Worm (Caenorhabditis elegans): ENCODE results near the gene cyp-29A2.

The cyp-29A2 gene

DNA sequence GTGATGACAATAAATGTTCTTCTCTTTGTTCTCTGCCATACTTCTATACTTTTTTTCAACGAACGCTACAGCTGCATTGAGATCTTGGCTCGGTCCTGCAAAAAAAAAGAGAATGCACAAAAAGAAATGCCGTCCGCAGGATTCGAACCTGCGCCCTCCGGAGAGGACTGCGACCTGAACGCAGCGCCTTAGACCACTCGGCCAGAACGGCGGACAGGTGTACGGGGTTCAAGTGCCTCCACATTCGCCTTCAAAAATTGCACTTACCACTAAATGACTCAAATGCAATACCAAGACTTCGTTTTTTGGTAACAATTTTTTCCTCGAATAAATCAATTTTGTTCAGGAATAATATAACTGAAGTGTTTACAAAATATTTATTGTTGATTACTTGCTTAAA is 42.7 kb upstream of the cyp-29A2 start (continued):
- TF ChIP-seq egl-13 (tag; optimal IDR thresholded peaks at IDR 0.05) = no peak
- TF ChIP-seq nhr-90 (tag; optimal IDR thresholded peaks at IDR 0.05; ENCODE audit: poor library complexity) = peak; percentile 23
- TF ChIP-seq swsn-7 (tag; optimal IDR thresholded peaks at IDR 0.05) = peak; percentile 5
- TF ChIP-seq vab-15 (tag; optimal IDR thresholded peaks at IDR 0.05) = no peak
- peak; percentile 34 for TF ChIP-seq lin-14 (GFP tag; optimal IDR thresholded peaks at IDR 0.05)
- no peak for TF ChIP-seq nhr-77 (tag; optimal IDR thresholded peaks at IDR 0.05)
- TF ChIP-seq hpl-2 (GFP tag; optimal IDR thresholded peaks at IDR 0.05) = no peak
- no peak for TF ChIP-seq ceh-8 (GFP tag; optimal IDR thresholded peaks at IDR 0.05)
- TF ChIP-seq unc-86 (tag; optimal IDR thresholded peaks at IDR 0.05) = no peak
- TF ChIP-seq tbx-2 (tag; optimal IDR thresholded peaks at IDR 0.05) = no peak
- TF ChIP-seq hlh-4 (tag; optimal IDR thresholded peaks at IDR 0.05) = no peak

DNA sequence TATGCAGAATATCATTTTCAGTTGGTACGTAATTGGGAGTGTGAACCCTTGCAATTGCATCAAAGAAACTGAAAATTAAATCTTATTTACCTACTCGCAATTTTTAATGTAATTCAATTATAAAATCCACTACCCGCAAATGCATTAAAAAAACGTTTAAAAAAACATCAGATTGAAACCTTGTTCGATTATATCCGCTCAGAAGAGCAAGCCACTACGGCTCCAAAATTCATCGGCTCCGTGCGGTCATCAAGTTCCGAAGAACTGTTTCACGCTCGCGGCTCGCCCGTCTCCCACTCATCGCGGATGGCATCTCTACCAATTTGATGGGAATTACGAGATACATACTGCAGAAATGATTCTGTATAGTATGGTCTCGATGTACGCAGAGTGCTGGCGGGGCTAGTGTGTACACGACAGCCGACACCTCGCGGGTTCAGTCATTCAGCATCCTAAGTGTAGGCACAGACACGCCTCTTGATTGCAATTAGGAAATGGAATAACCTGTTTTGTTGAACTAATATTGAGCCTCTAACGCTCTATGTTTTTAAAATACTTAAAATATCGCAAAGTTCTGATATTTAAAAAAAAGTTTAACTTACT is 41.9 kb upstream of the cyp-29A2 start:
- peak; percentile 32 for TF ChIP-seq snu-23 (GFP tag; optimal IDR thresholded peaks at IDR 0.05)
- TF ChIP-seq nhr-47 (tag; optimal IDR thresholded peaks at IDR 0.05) = peak; percentile 39
- TF ChIP-seq nhr-77 (tag; optimal IDR thresholded peaks at IDR 0.05) = peak; percentile 21
- peak in 1 of 2 experiments; percentile 6 for TF ChIP-seq lsy-2 (tag; optimal IDR thresholded peaks at IDR 0.05)
- peak; percentile 47 for TF ChIP-seq swsn-7 (tag; optimal IDR thresholded peaks at IDR 0.05)
- TF ChIP-seq grh-1 (GFP tag; IDR thresholded peaks at IDR 0.05) = peak; percentile 68
- peak; percentile 69 for TF ChIP-seq nhr-71 (tag; optimal IDR thresholded peaks at IDR 0.05)
- TF ChIP-seq nhr-19 (GFP tag; conservative IDR thresholded peaks at IDR 0.05) = peak; percentile 71
- peak; percentile 67 for TF ChIP-seq nhr-90 (tag; optimal IDR thresholded peaks at IDR 0.05; ENCODE audit: poor library complexity)
- peak; percentile 96 for TF ChIP-seq snpc-4 (tag; optimal IDR thresholded peaks at IDR 0.05)
- peak in 1 of 2 experiments; percentile 19 for TF ChIP-seq efl-1 (optimal IDR thresholded peaks at IDR 0.05)
- peak in 1 of 2 experiments; percentile 72 for TF ChIP-seq efl-1 (GFP tag; optimal IDR thresholded peaks at IDR 0.05 in 1 of 2)
- TF ChIP-seq nhr-20 (tag; optimal IDR thresholded peaks at IDR 0.05) = peak; percentile 59
- peak; percentile 32 for TF ChIP-seq lin-14 (GFP tag; optimal IDR thresholded peaks at IDR 0.05)
- peak; percentile 83 for TF ChIP-seq nhr-85 (tag)
- peak; percentile 56 for TF ChIP-seq elt-2 (tag; optimal IDR thresholded peaks at IDR 0.05)
- TF ChIP-seq rnt-1 (tag; optimal IDR thresholded peaks at IDR 0.05) = peak; percentile 60

DNA sequence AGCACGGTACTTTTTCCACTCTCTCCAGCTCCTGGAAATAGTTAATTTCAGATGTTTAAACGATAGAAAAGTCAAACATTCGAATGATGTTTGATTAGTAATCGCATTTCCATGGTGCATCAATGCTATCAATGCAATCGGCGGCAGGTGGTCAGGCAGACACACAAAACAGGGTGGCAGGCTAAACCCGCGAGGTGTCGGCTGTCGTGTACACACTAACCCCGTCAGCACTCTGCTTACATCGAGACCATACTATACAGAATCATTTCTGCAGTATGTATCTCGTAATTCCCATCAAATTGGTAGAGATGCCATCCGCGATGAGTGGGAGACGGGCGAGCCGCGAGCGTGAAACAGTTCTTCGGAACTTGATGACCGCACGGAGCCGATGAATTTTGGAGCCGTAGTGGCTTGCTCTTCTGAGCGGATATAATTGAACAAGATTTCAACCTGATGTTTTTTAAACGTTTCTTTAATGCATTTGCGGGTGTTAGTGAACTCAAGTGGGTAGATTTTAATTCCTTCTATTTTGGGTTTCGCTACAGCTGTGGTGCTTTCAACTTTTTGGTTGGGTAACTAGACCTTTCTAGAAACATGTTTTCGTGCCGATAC is 40.6 kb upstream of the cyp-29A2 start:
- TF ChIP-seq nhr-85 (tag) (peak; percentile 86), lsy-2 (tag; optimal IDR thresholded peaks at IDR 0.05) (peak in 1 of 2 experiments; percentile 11), nhr-20 (tag; optimal IDR thresholded peaks at IDR 0.05) (peak; percentile 74), nhr-19 (GFP tag; conservative IDR thresholded peaks at IDR 0.05) (peak; percentile 88), nhr-90 (tag; optimal IDR thresholded peaks at IDR 0.05; ENCODE audit: poor library complexity) (peak; percentile 82), grh-1 (GFP tag; IDR thresholded peaks at IDR 0.05) (peak; percentile 46), nhr-77 (tag; optimal IDR thresholded peaks at IDR 0.05) (peak; percentile 13), snpc-4 (tag; optimal IDR thresholded peaks at IDR 0.05) (peak; percentile 97), nhr-71 (tag; optimal IDR thresholded peaks at IDR 0.05) (peak; percentile 82), swsn-7 (tag; optimal IDR thresholded peaks at IDR 0.05) (peak; percentile 65), ceh-88 (GFP tag; IDR thresholded peaks at IDR 0.05) (0 out of 2 replicates have a peak, but pooled peaks have one; percentile 2), mdl-1 (tag; optimal IDR thresholded peaks at IDR 0.05) (peak in 1 of 2 experiments; percentile 16), lin-35 (GFP tag; optimal IDR thresholded peaks at IDR 0.05) (peak in 1 of 2 experiments; percentile 29), elt-3 (tag; optimal IDR thresholded peaks at IDR 0.05) (peak in 4 of 6 experiments; percentile 16 to 55 (median 40)), xbp-1 (tag; optimal IDR thresholded peaks at IDR 0.05) (peak; percentile 10), snu-23 (GFP tag; optimal IDR thresholded peaks at IDR 0.05) (peak; percentile 60), nhr-47 (tag; optimal IDR thresholded peaks at IDR 0.05) (peak; percentile 76), lin-39 (tag; optimal IDR thresholded peaks at IDR 0.05) (peak; percentile 17), lin-13 (GFP tag; optimal IDR thresholded peaks at IDR 0.05) (peak; percentile 32), efl-1 (optimal IDR thresholded peaks at IDR 0.05) (peak in 1 of 2 experiments; percentile 17), efl-1 (GFP tag; optimal IDR thresholded peaks at IDR 0.05 in 1 of 2) (peak in 1 of 2 experiments; percentile 85), rnt-1 (tag; optimal IDR thresholded peaks at IDR 0.05) (peak; percentile 82), elt-2 (tag; optimal IDR thresholded peaks at IDR 0.05) (peak; percentile 93), lin-14 (GFP tag; optimal IDR thresholded peaks at IDR 0.05) (peak; percentile 64)

DNA sequence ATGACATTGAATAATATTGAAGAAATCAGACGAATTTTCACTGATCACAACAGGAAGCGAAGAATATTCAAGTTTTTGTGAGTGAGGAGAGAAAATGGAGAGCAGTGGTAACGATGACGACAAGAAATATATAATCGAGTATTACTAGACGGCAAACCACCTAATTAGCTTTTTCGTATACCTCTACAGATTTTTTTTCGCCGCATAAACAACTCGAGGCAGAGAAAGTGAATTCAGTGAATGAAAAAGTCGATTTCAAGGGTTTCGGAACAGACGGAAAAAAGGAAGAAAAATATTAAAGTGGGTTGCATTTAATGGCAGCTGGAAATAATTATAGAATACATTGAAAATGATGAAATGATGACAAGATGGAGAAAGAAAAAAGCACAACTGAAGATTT is 39.8 kb upstream of the cyp-29A2 start, which contains the start of gene gpa-1:
Gene gpa-1, minus strand, starts transcription at position 101 of the 400 bp plus-strand sequence.
- TF ChIP-seq ama-1 (optimal IDR thresholded peaks at IDR 0.05) (no peak), irx-1 (tag; optimal IDR thresholded peaks at IDR 0.05) (no peak), tlp-1 (tag; optimal IDR thresholded peaks at IDR 0.05) (no peak), nhr-237 (tag; optimal IDR thresholded peaks at IDR 0.05) (no peak), nhr-71 (tag; optimal IDR thresholded peaks at IDR 0.05) (no peak), zag-1 (tag; optimal IDR thresholded peaks at IDR 0.05) (no peak), ets-5 (GFP tag; IDR thresholded peaks at IDR 0.05) (no peak), snpc-4 (tag; optimal IDR thresholded peaks at IDR 0.05) (no peak), fkh-8 (tag; optimal IDR thresholded peaks at IDR 0.05) (peak; percentile 20)
